Worm (Caenorhabditis elegans) whole organism, L2 larva: ENCODE data around the gene C10G8.8.

Experiments used
- F13H6.1 ChIP-seq: sonication (generic microtip); optimal IDR thresholded peaks from 2 replicates; lab custom pipeline; 2016; ENCODE audit warnings: missing genetic modification characterization, missing compliant biosample characterization
- alr-1 ChIP-seq: fragments of 150-350 bp; optimal IDR thresholded peaks from 2 replicates; lab custom pipeline; 2014; ENCODE audit warnings: missing biosample characterization, missing genetic modification characterization
- elt-1 ChIP-seq: fragments of 150-350 bp; optimal IDR thresholded peaks from 2 replicates; lab custom pipeline; 2014; ENCODE audit warnings: missing biosample characterization, missing genetic modification characterization
- lin-39 ChIP-seq: fragments of 150-350 bp; optimal IDR thresholded peaks from 2 replicates; lab custom pipeline; 2014; ENCODE audit warnings: missing biosample characterization, missing genetic modification reagents, missing genetic modification characterization
- mab-5 ChIP-seq: fragments of 150-350 bp; optimal IDR thresholded peaks from 2 replicates; lab custom pipeline; 2014; ENCODE audit warnings: missing biosample characterization, missing genetic modification characterization
- nhr-23 ChIP-seq: fragments of 150-350 bp; optimal IDR thresholded peaks from 2 replicates; lab custom pipeline; 2014; ENCODE audit warnings: missing biosample characterization, missing genetic modification reagents, missing genetic modification characterization
- nhr-77 ChIP-seq: fragments of 150-350 bp; optimal IDR thresholded peaks from 2 replicates; lab custom pipeline; 2014; ENCODE audit warnings: missing biosample characterization, missing genetic modification characterization
- snpc-4 ChIP-seq: fragments of 150-350 bp; optimal IDR thresholded peaks from 2 replicates; lab custom pipeline; 2014; ENCODE audit warnings: missing biosample characterization, missing genetic modification characterization
- unc-55 ChIP-seq: fragments of 150-350 bp; sonication (generic microtip); optimal IDR thresholded peaks from 3 replicates; lab custom pipeline; 2014; ENCODE audit warnings: missing biosample characterization, missing genetic modification reagents, missing genetic modification characterization

DNA sequence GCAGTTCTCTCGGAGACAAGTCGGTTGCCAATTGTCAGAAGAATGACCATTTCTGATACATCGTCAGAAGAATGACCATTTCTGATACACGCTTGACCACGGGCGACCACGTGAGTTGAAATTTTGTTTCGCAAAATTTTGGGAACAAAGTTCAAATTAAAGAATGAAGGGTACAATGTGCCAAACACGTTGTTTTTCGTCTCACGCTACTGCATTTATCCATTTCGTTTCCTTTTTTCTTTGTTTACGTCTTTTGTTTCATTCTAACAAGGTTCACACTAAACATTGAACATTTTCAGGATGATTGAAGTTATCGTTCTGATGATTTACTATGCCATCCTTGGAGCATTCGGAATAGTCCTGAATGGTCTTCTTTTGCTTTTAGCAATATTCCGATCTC lies 23.3 kb upstream of the C10G8.8 start, which contains the start of gene srd-9:
- TF ChIP-seq elt-1 (tag; lab: Kevin White, UChicago): no peak
- no peak for TF ChIP-seq unc-55
- TF ChIP-seq lin-39 (tag; lab: Kevin White, UChicago): no peak
- no peak for TF ChIP-seq alr-1
- TF ChIP-seq nhr-77: no peak
- no peak for TF ChIP-seq mab-5 (tag; lab: Kevin White, UChicago)
- TF ChIP-seq nhr-23: no peak
- no peak for TF ChIP-seq snpc-4 (tag; lab: Kevin White, UChicago)
- no peak for TF ChIP-seq F13H6.1 (tag; lab: Kevin White, UChicago)
